Worm (Caenorhabditis elegans): ENCODE measurements around the gene cal-1.

ce11 chrV:12552671-12553212 is 35.7 kb upstream of the cal-1 start, which contains the start of gene F45D3.4:
- TF ChIP-seq ceh-82 (tag; optimal IDR thresholded peaks at IDR 0.05), result no peak
- TF ChIP-seq Y48G9A.11 (GFP tag; IDR thresholded peaks at IDR 0.05), result 0 out of 2 replicates have a peak, but pooled peaks have one; percentile 12
- no peak for TF ChIP-seq unc-39 (tag; optimal IDR thresholded peaks at IDR 0.05)
- TF ChIP-seq lsy-2 (tag; optimal IDR thresholded peaks at IDR 0.05), result no peak
- TF ChIP-seq ZK546.5 (tag; optimal IDR thresholded peaks at IDR 0.05), result no peak
- no peak for TF ChIP-seq dve-1 (tag; optimal IDR thresholded peaks at IDR 0.05; ENCODE audit: insufficient read depth)
- no peak for TF ChIP-seq aly-2 (tag; optimal IDR thresholded peaks at IDR 0.05)
- TF ChIP-seq jun-1 (tag; optimal IDR thresholded peaks at IDR 0.05), result no peak
- no peak for TF ChIP-seq lin-39 (tag; optimal IDR thresholded peaks at IDR 0.05)
- TF ChIP-seq hlh-30 (tag; optimal IDR thresholded peaks at IDR 0.05; ENCODE audit: insufficient read depth), result no peak

Measured in whole organism, L4 larva.